Worm (Caenorhabditis elegans) whole organism, L1 larva: ENCODE data around the gene idpc-4.
A peak's percentile ranks its signal among the peaks of the same experiment; 100 is the strongest.

ENCODE experiments used
- aly-2 ChIP-seq: fragments of 150-350 bp; optimal IDR thresholded peaks from 2 replicates; lab custom pipeline; 2014; ENCODE audit warnings: missing biosample characterization, missing genetic modification characterization
- ceh-8 ChIP-seq: fragments of 200-800 bp; sonication (Bioruptor generic); optimal IDR thresholded peaks from 2 replicates; lab custom pipeline; 2018; ENCODE audit warnings: mild to moderate bottlenecking, missing genetic modification characterization, moderate library complexity, missing compliant biosample characterization
- ceh-82 ChIP-seq, 3 experiments: fragments of 150-350 bp in 1 of 3; sonication (generic microtip) in 2 of 3; optimal IDR thresholded peaks; 2 replicates each; lab custom pipeline; 2014 to 2017; ENCODE audit warnings: missing biosample characterization in 3 of 3, missing genetic modification characterization in 3 of 3
- dsc-1 ChIP-seq: sonication (generic microtip); optimal IDR thresholded peaks from 2 replicates; lab custom pipeline; 2016; ENCODE audit warnings: mild to moderate bottlenecking, missing genetic modification characterization, missing compliant biosample characterization
- efl-1 ChIP-seq, 4 experiments: fragments of 150-350 bp; optimal IDR thresholded peaks in 3 of 4; peaks in 1 of 4; 1 replicate in 1 of 4; 2 replicates in 3 of 4; lab custom pipeline; 2014; ENCODE audit warnings: missing biosample characterization in 2 of 4, missing genetic modification characterization in 2 of 4, missing genetic modification reagents in 2 of 4
- efl-3 ChIP-seq: fragments of 200-800 bp; sonication (Bioruptor generic); optimal IDR thresholded peaks from 2 replicates; lab custom pipeline; 2018; ENCODE audit warnings: mild to moderate bottlenecking, missing genetic modification characterization, missing compliant biosample characterization
- egl-27 ChIP-seq, 2 experiments: fragments of 150-350 bp in 1 of 2; sonication (generic microtip); optimal IDR thresholded peaks; 3 replicates each; lab custom pipeline; 2017 to 2018; ENCODE audit warnings: missing biosample characterization in 2 of 2, missing genetic modification characterization in 2 of 2, missing genetic modification reagents in 2 of 2
- ets-5 ChIP-seq: fragments of 200-800 bp; sonication (Bioruptor generic); IDR thresholded peaks from 2 replicates; pipeline ENCODE4 v1.3.6; 2022; ENCODE audit warnings: missing genetic modification characterization, missing compliant biosample characterization
- grh-1 ChIP-seq: fragments of 200-800 bp; sonication (Bioruptor generic); IDR thresholded peaks from 2 replicates; pipeline ENCODE4 v1.3.6; 2022; ENCODE audit warnings: missing genetic modification reagents, missing genetic modification characterization, missing compliant biosample characterization
- hlh-4 ChIP-seq: sonication (generic microtip); optimal IDR thresholded peaks from 2 replicates; lab custom pipeline; 2016; ENCODE audit warnings: mild to moderate bottlenecking, missing genetic modification characterization, missing compliant biosample characterization
- isw-1 ChIP-seq: fragments of 200-800 bp; sonication (Bioruptor generic); IDR thresholded peaks from 2 replicates; pipeline ENCODE4 v1.3.6; 2022; ENCODE audit warnings: missing genetic modification characterization, missing compliant biosample characterization
- jun-1 ChIP-seq: fragments of 150-350 bp; optimal IDR thresholded peaks from 2 replicates; lab custom pipeline; 2014; ENCODE audit warnings: missing biosample characterization, missing genetic modification reagents, missing genetic modification characterization
- lin-13 ChIP-seq: fragments of 150-350 bp; optimal IDR thresholded peaks from 2 replicates; lab custom pipeline; 2014; ENCODE audit warnings: missing biosample characterization, missing genetic modification reagents, missing genetic modification characterization
- lin-15B ChIP-seq: fragments of 150-350 bp; sonication (generic microtip); optimal IDR thresholded peaks from 3 replicates; lab custom pipeline; 2014; ENCODE audit warnings: missing biosample characterization, missing genetic modification characterization
- lin-35 ChIP-seq, 2 experiments: fragments of 150-350 bp; optimal IDR thresholded peaks; 2 replicates each; lab custom pipeline; 2014; ENCODE audit warnings: missing biosample characterization in 2 of 2, missing genetic modification characterization in 2 of 2, missing genetic modification reagents in 2 of 2
- lin-39 ChIP-seq: fragments of 150-350 bp; optimal IDR thresholded peaks from 2 replicates; lab custom pipeline; 2014; ENCODE audit warnings: missing biosample characterization, missing genetic modification reagents, missing genetic modification characterization
- lir-3 ChIP-seq: sonication (generic microtip); optimal IDR thresholded peaks from 2 replicates; lab custom pipeline; 2016; ENCODE audit warnings: mild to moderate bottlenecking, missing genetic modification characterization, moderate library complexity, missing compliant biosample characterization; ENCODE audit not compliant: poor library complexity
- lsy-2 ChIP-seq, 2 experiments: fragments of 150-350 bp; optimal IDR thresholded peaks; 2 replicates each; lab custom pipeline; 2014; ENCODE audit warnings: missing biosample characterization in 2 of 2, missing genetic modification characterization in 2 of 2
- nhr-11 ChIP-seq: fragments of 150-350 bp; optimal IDR thresholded peaks from 2 replicates; lab custom pipeline; 2014; ENCODE audit warnings: missing biosample characterization, missing genetic modification characterization
- nhr-28 ChIP-seq: fragments of 150-350 bp; optimal IDR thresholded peaks from 2 replicates; lab custom pipeline; 2014; ENCODE audit warnings: missing biosample characterization, missing genetic modification characterization
- nhr-71 ChIP-seq: sonication (generic microtip); optimal IDR thresholded peaks from 2 replicates; lab custom pipeline; 2016; ENCODE audit warnings: mild to moderate bottlenecking, missing genetic modification characterization, moderate library complexity, missing compliant biosample characterization
- nhr-76 ChIP-seq: sonication (generic microtip); optimal IDR thresholded peaks from 2 replicates; lab custom pipeline; 2017; ENCODE audit warnings: missing biosample characterization, missing genetic modification characterization
- nhr-77 ChIP-seq: fragments of 150-350 bp; optimal IDR thresholded peaks from 2 replicates; lab custom pipeline; 2014; ENCODE audit warnings: missing biosample characterization, missing genetic modification characterization
- nhr-85 ChIP-seq: sonication (generic microtip); peaks from one replicate; lab custom pipeline; 2016; ENCODE audit warnings: missing genetic modification characterization, inconsistent platforms, missing compliant biosample characterization
- pqm-1 ChIP-seq: sonication (generic microtip); optimal IDR thresholded peaks from 3 replicates; lab custom pipeline; 2017; ENCODE audit warnings: missing biosample characterization, missing genetic modification characterization
- rnt-1 ChIP-seq: sonication (generic microtip); optimal IDR thresholded peaks from 2 replicates; lab custom pipeline; 2016; ENCODE audit warnings: mild to moderate bottlenecking, missing genetic modification characterization, moderate library complexity, missing compliant biosample characterization
- skn-1 ChIP-seq: fragments of 150-350 bp; optimal IDR thresholded peaks from 2 replicates; lab custom pipeline; 2014; ENCODE audit warnings: missing biosample characterization, missing genetic modification characterization
- snpc-4 ChIP-seq: fragments of 150-350 bp; optimal IDR thresholded peaks from 2 replicates; lab custom pipeline; 2014; ENCODE audit warnings: missing biosample characterization, missing genetic modification characterization
- snu-23 ChIP-seq: sonication (generic microtip); optimal IDR thresholded peaks from 2 replicates; lab custom pipeline; 2016; ENCODE audit warnings: missing genetic modification characterization, missing compliant biosample characterization
- sptf-1 ChIP-seq: fragments of 150-350 bp; optimal IDR thresholded peaks from 2 replicates; lab custom pipeline; 2014; ENCODE audit warnings: missing biosample characterization, missing genetic modification characterization
- sup-37 ChIP-seq: fragments of 200-800 bp; sonication (Bioruptor generic); optimal IDR thresholded peaks from 2 replicates; lab custom pipeline; 2018; ENCODE audit warnings: mild to moderate bottlenecking, missing genetic modification characterization, missing compliant biosample characterization
- swsn-7 ChIP-seq: sonication (generic microtip); optimal IDR thresholded peaks from 2 replicates; lab custom pipeline; 2016; ENCODE audit warnings: missing genetic modification characterization, missing compliant biosample characterization
- unc-130 ChIP-seq: fragments of 150-350 bp; optimal IDR thresholded peaks from 2 replicates; lab custom pipeline; 2017; ENCODE audit warnings: missing biosample characterization, missing genetic modification characterization, inconsistent platforms
- unc-30 ChIP-seq: sonication (generic microtip); optimal IDR thresholded peaks from 2 replicates; lab custom pipeline; 2017; ENCODE audit warnings: missing biosample characterization, missing genetic modification characterization
- unc-62 ChIP-seq: fragments of 150-350 bp; optimal IDR thresholded peaks from 2 replicates; lab custom pipeline; 2014; ENCODE audit warnings: missing biosample characterization, missing genetic modification reagents, missing genetic modification characterization
- vab-15 ChIP-seq: sonication (generic microtip); optimal IDR thresholded peaks from 2 replicates; lab custom pipeline; 2017; ENCODE audit warnings: missing genotype, mild to moderate bottlenecking, missing genetic modification characterization, missing compliant biosample characterization

Gene idpc-4

ce11 chrV:9615725-9616124 lies 9.5 kb upstream of the idpc-4 start, which contains the start of gene pqn-63:
pqn-63 (plus strand) TSS chrV:9616031.
- TF ChIP-seq efl-1 (optimal IDR thresholded peaks at IDR 0.05; lab: Kevin White, UChicago) (no peak), efl-1 (GFP tag; optimal IDR thresholded peaks at IDR 0.05 in 1 of 2; lab: Kevin White, UChicago) (peak in 1 of 2 experiments; percentile 14), hlh-4 (tag; lab: Kevin White, UChicago) (no peak)

- no peak for TF ChIP-seq sptf-1 (tag; lab: Kevin White, UChicago)
- TF ChIP-seq snpc-4 (tag; lab: Kevin White, UChicago) = no peak
- no peak for TF ChIP-seq lin-15B (tag; lab: Kevin White, UChicago)
- TF ChIP-seq nhr-77 = no peak
- TF ChIP-seq lir-3 (tag; lab: Kevin White, UChicago) = no peak
- no peak for TF ChIP-seq efl-3 (GFP tag; lab: Kevin White, UChicago)
- no peak for TF ChIP-seq nhr-28 (tag; lab: Kevin White, UChicago)
- no peak for TF ChIP-seq ets-5 (GFP tag; lab: Robert Waterston, UW)
- TF ChIP-seq skn-1 (tag; lab: Kevin White, UChicago) = no peak
- no peak for TF ChIP-seq lin-13 (GFP tag; lab: Kevin White, UChicago)
- no peak for TF ChIP-seq swsn-7 (tag; lab: Kevin White, UChicago)
- no peak for TF ChIP-seq lin-39
- TF ChIP-seq isw-1 (GFP tag; lab: Robert Waterston, UW) = no peak
- TF ChIP-seq snu-23 = no peak
- no peak for TF ChIP-seq dsc-1 (tag; lab: Kevin White, UChicago)
- no peak for TF ChIP-seq unc-62
- no peak for TF ChIP-seq unc-130 (tag; lab: Kevin White, UChicago)
- no peak for TF ChIP-seq nhr-11
- no peak for TF ChIP-seq nhr-85 (tag; lab: Kevin White, UChicago)
- TF ChIP-seq, all 84 proteins: peak for 0
Measured at ce11 chrV:9616130-9616529, 9.1 kb upstream of the idpc-4 start.

- TF ChIP-seq sup-37 (GFP tag; lab: Kevin White, UChicago) (no peak), lir-3 (tag; lab: Kevin White, UChicago) (no peak), rnt-1 (tag; lab: Kevin White, UChicago) (no peak), nhr-71 (tag; lab: Kevin White, UChicago) (no peak), vab-15 (no peak), lsy-2 (tag; optimal IDR thresholded peaks at IDR 0.05; lab: Kevin White, UChicago) (no peak), isw-1 (GFP tag; lab: Robert Waterston, UW) (no peak), nhr-77 (no peak), ets-5 (GFP tag; lab: Robert Waterston, UW) (no peak), jun-1 (tag; lab: Kevin White, UChicago) (no peak), lin-39 (no peak), ceh-8 (GFP tag; lab: Kevin White, UChicago) (no peak), ceh-82 (tag; optimal IDR thresholded peaks at IDR 0.05; lab: Kevin White, UChicago) (no peak), snpc-4 (tag; lab: Kevin White, UChicago) (no peak), pqm-1 (tag; lab: Kevin White, UChicago) (no peak), grh-1 (GFP tag; lab: Robert Waterston, UW) (no peak), aly-2 (tag; lab: Kevin White, UChicago) (no peak), egl-27 (tag; optimal IDR thresholded peaks at IDR 0.05; lab: Kevin White, UChicago) (no peak), nhr-76 (tag; lab: Kevin White, UChicago) (no peak)
Measured at ce11 chrV:9616687-9617086, 8.5 kb upstream of the idpc-4 start.

ce11 chrV:9618420-9618819 lies 6.8 kb upstream of the idpc-4 start:
- TF ChIP-seq unc-30 (tag; lab: Kevin White, UChicago) = no peak
- TF ChIP-seq lin-35 (GFP tag; optimal IDR thresholded peaks at IDR 0.05; lab: Kevin White, UChicago) = no peak
- peak; percentile 7 for TF ChIP-seq ceh-8 (GFP tag; lab: Kevin White, UChicago)
